Worm (Caenorhabditis elegans) whole organism, midembryonic: ENCODE measurements around the gene C07A9.5.

Source experiments
- flt-1 ChIP-seq: fragments of 200-800 bp; sonication (Bioruptor generic); IDR thresholded peaks from 2 replicates; pipeline ENCODE4 v1.3.6; 2022; ENCODE audit warnings: missing genetic modification characterization, missing compliant biosample characterization
- med-1 ChIP-seq: sonication (generic microtip); optimal IDR thresholded peaks from 2 replicates; lab custom pipeline; 2017; ENCODE audit warnings: missing genetic modification characterization, mild to moderate bottlenecking, missing compliant biosample characterization, antibody characterized with exemption, missing genetic modification reagents; ENCODE audit not compliant: insufficient read depth
- ref-1 ChIP-seq: fragments of 200-800 bp; sonication (Bioruptor generic); conservative IDR thresholded peaks from 2 replicates; pipeline ENCODE4 v1.3.6; 2022; ENCODE audit warnings: missing genetic modification reagents, missing genetic modification characterization, missing compliant biosample characterization
- tab-1 ChIP-seq: fragments of 200-800 bp; sonication (Bioruptor generic); IDR thresholded peaks from 2 replicates; pipeline ENCODE4 v1.3.6; 2022; ENCODE audit warnings: missing genetic modification characterization, missing compliant biosample characterization
- ztf-29 ChIP-seq: fragments of 200-800 bp; sonication (Bioruptor generic); IDR thresholded peaks from 2 replicates; pipeline ENCODE4 v1.3.6; 2022; ENCODE audit warnings: missing genetic modification reagents, missing genetic modification characterization, missing compliant biosample characterization

ce11 chrIII:9662266-9662959 lies 20.2 kb downstream of the C07A9.5 start:
- TF ChIP-seq tab-1: no peak
- no peak for TF ChIP-seq flt-1
- no peak for TF ChIP-seq ztf-29 (GFP tag; lab: Robert Waterston, UW)
- no peak for TF ChIP-seq med-1 (GFP tag; lab: Kevin White, UChicago)
- no peak for TF ChIP-seq ref-1 (GFP tag; lab: Robert Waterston, UW)
